Fruit fly (Drosophila melanogaster) whole organism, wandering third instar larva: ENCODE results near the gene CG42747.

Source experiments
- Abd-B ChIP-seq: fragments of >200 bp; optimal IDR thresholded peaks from 2 replicates; lab custom pipeline; 2017; ENCODE audit warnings: missing biosample characterization, missing genetic modification characterization
- CG9705 ChIP-seq: fragments of 200-800 bp; sonication (Bioruptor generic); optimal IDR thresholded peaks from 2 replicates; lab custom pipeline; 2018; ENCODE audit warnings: missing biosample characterization, mild to moderate bottlenecking, missing genetic modification characterization
- Dfd ChIP-seq: fragments of >200 bp; optimal IDR thresholded peaks from 2 replicates; lab custom pipeline; 2017; ENCODE audit warnings: missing biosample characterization, missing genetic modification characterization
- Hr83 ChIP-seq: fragments of 200-300 bp; sonication (Bioruptor generic); optimal IDR thresholded peaks from 2 replicates; lab custom pipeline; 2016; ENCODE audit warnings: missing biosample characterization, mild to moderate bottlenecking, missing genetic modification characterization, moderate library complexity; ENCODE audit not compliant: poor library complexity, severe bottlenecking
- brk ChIP-seq: fragments of 200-800 bp; sonication (Bioruptor generic); optimal IDR thresholded peaks from 2 replicates; lab custom pipeline; 2016; ENCODE audit warnings: missing biosample characterization, mild to moderate bottlenecking, missing genetic modification characterization
- woc ChIP-seq: sonication (Bioruptor generic); optimal IDR thresholded peaks from 2 replicates; lab custom pipeline; 2016; ENCODE audit warnings: missing biosample characterization, mild to moderate bottlenecking, missing genetic modification characterization

DNA sequence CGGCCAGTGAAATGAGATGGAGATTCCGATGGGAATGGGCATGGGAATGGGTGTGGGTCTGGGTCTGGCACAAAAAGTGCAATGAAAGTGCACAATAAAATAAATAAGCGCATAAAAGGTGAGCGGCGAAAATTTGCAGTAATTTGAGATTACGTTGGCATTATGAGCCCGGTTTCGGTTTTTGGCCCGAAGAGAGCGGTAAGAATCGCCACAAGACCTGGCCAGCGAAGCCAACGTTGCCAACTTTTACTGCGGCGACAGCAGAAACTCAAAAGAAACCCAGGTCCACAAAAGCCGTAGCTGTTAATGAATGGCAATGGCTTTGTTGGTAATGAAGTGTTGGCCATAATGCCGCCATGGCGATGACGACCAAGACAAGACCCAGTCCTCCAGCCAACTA lies 2.6 kb upstream of the CG42747 start:
- no peak for TF ChIP-seq CG9705 (GFP tag; lab: Kevin White, UChicago)
- no peak for TF ChIP-seq brk (GFP tag; lab: Kevin White, UChicago)
- TF ChIP-seq Dfd = no peak
- TF ChIP-seq Abd-B (GFP tag; lab: Kevin White, UChicago) = no peak
- no peak for TF ChIP-seq woc (GFP tag; lab: Kevin White, UChicago)
- no peak for TF ChIP-seq Hr83 (GFP tag; lab: Kevin White, UChicago)
